Worm (Caenorhabditis elegans): ENCODE results near the gene ins-35.

DNA sequence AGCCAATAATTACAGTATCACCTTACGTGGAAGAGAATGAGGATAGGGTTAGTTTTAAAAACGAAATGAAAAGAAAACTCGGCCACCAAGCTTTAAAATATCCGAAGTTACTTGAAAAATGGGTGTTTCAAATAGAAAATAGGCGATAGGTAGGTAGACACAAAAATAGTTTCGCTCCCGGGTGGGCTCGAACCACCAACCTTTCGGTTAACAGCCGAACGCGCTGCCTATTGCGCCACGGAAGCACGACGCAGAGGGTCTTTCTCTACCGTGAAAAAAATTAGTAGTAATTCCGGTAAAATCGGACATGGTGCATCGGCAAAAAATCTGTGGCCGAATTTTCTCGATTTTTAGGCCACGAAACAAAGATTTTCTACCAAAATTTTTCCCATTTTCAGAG lies 27.7 kb upstream of the ins-35 start:
- TF ChIP-seq nhr-77 (tag; optimal IDR thresholded peaks at IDR 0.05) (no peak), blmp-1 (tag; optimal IDR thresholded peaks at IDR 0.05; ENCODE audit: insufficient read depth) (no peak), nhr-25 (tag; optimal IDR thresholded peaks at IDR 0.05) (no peak), mdl-1 (tag; optimal IDR thresholded peaks at IDR 0.05) (no peak), nhr-11 (tag; optimal IDR thresholded peaks at IDR 0.05) (no peak)

Data from whole organism, L2 larva.